Fruit fly (Drosophila melanogaster): Measurements from ENCODE around the gene CG45049.

- TF ChIP-seq CG11617 (GFP tag; optimal IDR thresholded peaks at IDR 0.05) (no peak), cnc (optimal IDR thresholded peaks at IDR 0.05) (no peak), pad (GFP tag; optimal IDR thresholded peaks at IDR 0.05) (no peak)
Measured at dm6 chr3R:22751698-22752097, 24.9 kb downstream of the CG45049 start.
